Worm (Caenorhabditis elegans) whole organism, early embryonic: ENCODE measurements around the gene Y43F8C.6.

Experiments
- B0310.2 ChIP-seq: sonication (generic microtip); optimal IDR thresholded peaks from 2 replicates; lab custom pipeline; 2016; ENCODE audit warnings: mild to moderate bottlenecking, missing genetic modification characterization, missing compliant biosample characterization
- aly-1 ChIP-seq: sonication (generic microtip); optimal IDR thresholded peaks from 2 replicates; lab custom pipeline; 2016; ENCODE audit warnings: missing genetic modification characterization, missing compliant biosample characterization
- ama-1 ChIP-seq: fragments of 150-350 bp; optimal IDR thresholded peaks from 2 replicates; lab custom pipeline; 2014
- ceh-36 ChIP-seq: sonication (generic microtip); optimal IDR thresholded peaks from 2 replicates; lab custom pipeline; 2016; ENCODE audit warnings: missing genetic modification characterization, inconsistent platforms, missing compliant biosample characterization
- ets-7 ChIP-seq: sonication (generic microtip); optimal IDR thresholded peaks from 2 replicates; lab custom pipeline; 2016; ENCODE audit warnings: missing genotype, missing genetic modification characterization, missing compliant biosample characterization
- flt-1 ChIP-seq: fragments of 200-800 bp; sonication (Bioruptor generic); IDR thresholded peaks from 2 replicates; pipeline ENCODE4 v1.3.6; 2022; ENCODE audit warnings: missing genetic modification characterization, missing compliant biosample characterization
- hmbx-1 ChIP-seq: sonication (generic microtip); optimal IDR thresholded peaks from 2 replicates; lab custom pipeline; 2016; ENCODE audit warnings: mild to moderate bottlenecking, missing genetic modification characterization, missing compliant biosample characterization
- hmg-4 ChIP-seq: fragments of 200-800 bp; sonication (Bioruptor generic); optimal IDR thresholded peaks from 2 replicates; lab custom pipeline; 2018; ENCODE audit warnings: mild to moderate bottlenecking, missing genetic modification characterization, missing compliant biosample characterization
- scrt-1 ChIP-seq: fragments of 200-800 bp; sonication (Bioruptor generic); IDR thresholded peaks from 2 replicates; pipeline ENCODE4 v1.3.6; 2022; ENCODE audit warnings: missing genetic modification characterization, missing compliant biosample characterization
- tbx-11 ChIP-seq: fragments of 200-800 bp; sonication (Bioruptor generic); IDR thresholded peaks from 2 replicates; pipeline ENCODE4 v1.3.6; 2022; ENCODE audit warnings: missing genetic modification characterization, missing compliant biosample characterization

DNA sequence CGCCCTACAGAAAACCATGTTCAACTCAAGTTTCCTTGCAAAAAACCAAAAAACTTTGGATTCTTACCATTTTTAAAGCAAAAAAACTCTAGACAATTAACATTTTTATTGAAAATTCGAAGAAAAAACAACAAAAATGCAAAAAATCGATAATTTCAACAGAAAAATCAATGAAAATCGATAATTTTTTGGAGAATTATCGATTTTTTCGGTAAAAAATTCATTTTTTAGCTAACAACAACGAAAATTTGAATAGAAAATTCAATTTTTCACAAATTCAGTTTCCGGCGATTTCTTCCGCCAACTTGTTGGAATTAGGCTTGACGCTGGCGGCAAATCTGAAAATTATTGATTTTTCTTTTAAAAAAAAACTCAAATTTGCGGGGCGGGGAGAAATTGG lies 7.8 kb downstream of the Y43F8C.6 start:
- TF ChIP-seq tbx-11 (GFP tag; lab: Robert Waterston, UW), result no peak
- no peak for TF ChIP-seq B0310.2
- no peak for TF ChIP-seq hmbx-1 (tag; lab: Kevin White, UChicago)
- no peak for TF ChIP-seq ama-1 (lab: Kevin White, UChicago)
- no peak for TF ChIP-seq flt-1 (GFP tag; lab: Robert Waterston, UW)
- no peak for TF ChIP-seq hmg-4 (GFP tag; lab: Kevin White, UChicago)
- TF ChIP-seq ets-7 (tag; lab: Kevin White, UChicago), result no peak
- no peak for TF ChIP-seq ceh-36 (tag; lab: Kevin White, UChicago)
- no peak for TF ChIP-seq scrt-1 (GFP tag; lab: Robert Waterston, UW)
- TF ChIP-seq aly-1, result no peak
